Worm (Caenorhabditis elegans) whole organism, L1 larva: Measurements from ENCODE around the gene Y67H2A.10.

Source experiments
- ceh-82 ChIP-seq, 3 experiments: fragments of 150-350 bp in 1 of 3; sonication (generic microtip) in 2 of 3; optimal IDR thresholded peaks; 2 replicates each; lab custom pipeline; 2014 to 2017; ENCODE audit warnings: missing biosample characterization in 3 of 3, missing genetic modification characterization in 3 of 3
- fkh-8 ChIP-seq: sonication (generic microtip); optimal IDR thresholded peaks from 2 replicates; lab custom pipeline; 2016; ENCODE audit warnings: mild to moderate bottlenecking, missing genetic modification characterization, missing compliant biosample characterization
- jun-1 ChIP-seq: fragments of 150-350 bp; optimal IDR thresholded peaks from 2 replicates; lab custom pipeline; 2014; ENCODE audit warnings: missing biosample characterization, missing genetic modification reagents, missing genetic modification characterization
- mdl-1 ChIP-seq, 2 experiments: fragments of 150-350 bp; optimal IDR thresholded peaks; 2 replicates each; lab custom pipeline; 2014 to 2017; ENCODE audit warnings: missing biosample characterization in 2 of 2, missing genetic modification characterization in 2 of 2, inconsistent platforms in 1 of 2
- nhr-77 ChIP-seq: fragments of 150-350 bp; optimal IDR thresholded peaks from 2 replicates; lab custom pipeline; 2014; ENCODE audit warnings: missing biosample characterization, missing genetic modification characterization

DNA sequence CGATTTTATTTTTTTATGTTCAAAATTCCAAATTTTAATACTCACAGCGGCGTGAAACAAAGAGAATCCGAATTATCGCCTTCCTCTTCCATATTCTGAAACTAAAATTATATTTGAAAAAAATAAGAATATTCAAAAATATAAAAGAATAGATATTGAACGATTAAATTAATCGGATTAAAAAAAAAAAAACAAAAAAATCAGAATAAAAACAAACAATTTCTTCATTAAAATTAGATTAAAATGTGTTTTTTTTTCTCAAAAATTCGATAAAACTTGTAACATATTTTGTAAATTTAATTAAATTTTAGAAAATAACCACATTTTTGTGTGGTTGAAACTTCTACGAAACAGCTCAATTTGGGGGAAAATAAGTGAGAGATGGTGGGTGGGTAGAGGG is 6.5 kb downstream of the Y67H2A.10 start, which contains the start of gene cpsf-3:
- TF ChIP-seq jun-1 (tag; lab: Kevin White, UChicago) (no peak), nhr-77 (tag; lab: Kevin White, UChicago) (no peak), fkh-8 (no peak), ceh-82 (tag; optimal IDR thresholded peaks at IDR 0.05; lab: Kevin White, UChicago) (no peak), mdl-1 (tag; optimal IDR thresholded peaks at IDR 0.05; lab: Kevin White, UChicago) (no peak)
